Worm (Caenorhabditis elegans): ENCODE data around the gene ZC376.8.

DNA sequence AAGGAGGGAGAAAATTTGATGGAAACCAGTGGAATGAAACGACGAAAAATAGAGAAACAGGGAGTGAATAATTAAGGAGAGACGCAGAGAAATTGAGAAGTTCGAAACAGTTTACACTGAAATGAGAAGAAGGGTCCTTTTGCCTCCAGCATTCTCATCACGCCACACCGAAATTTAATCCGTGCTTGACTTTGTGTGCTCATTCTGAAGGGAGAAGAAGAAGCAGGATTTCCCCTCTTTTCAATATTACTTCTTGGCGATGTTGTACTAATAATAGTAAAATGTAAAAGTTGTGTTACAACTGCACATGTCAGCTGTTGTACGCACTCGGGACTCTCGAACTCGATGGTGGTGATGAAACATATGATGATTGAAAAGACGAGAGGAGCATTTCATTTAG, 26.4 kb upstream of the ZC376.8 start:
- TF ChIP-seq chd-7 (tag; optimal IDR thresholded peaks at IDR 0.05) (no peak), unc-130 (GFP tag; optimal IDR thresholded peaks at IDR 0.05) (no peak), ama-1 (optimal IDR thresholded peaks at IDR 0.05) (no peak), ama-1 (GFP tag; optimal IDR thresholded peaks at IDR 0.05) (no peak), lin-26 (GFP tag; IDR thresholded peaks at IDR 0.05) (no peak), ceh-27 (GFP tag; optimal IDR thresholded peaks at IDR 0.05) (no peak), F57A8.1 (GFP tag; optimal IDR thresholded peaks at IDR 0.05) (no peak), sptf-2 (GFP tag; optimal IDR thresholded peaks at IDR 0.05) (no peak), egl-44 (GFP tag; IDR thresholded peaks at IDR 0.05) (no peak), fkh-3 (tag; optimal IDR thresholded peaks at IDR 0.05) (no peak)

Measured in whole organism, young adult.